Fruit fly (Drosophila melanogaster) whole organism: ENCODE results near the gene brwl.

ENCODE experiments used
- CG8478 ChIP-seq: fragments of >200 bp; optimal IDR thresholded peaks from 2 replicates; lab custom pipeline; 2018; ENCODE audit warnings: inconsistent platforms
- Dll ChIP-seq: fragments of >200 bp; optimal IDR thresholded peaks from 2 replicates; lab custom pipeline; 2017
- EcR ChIP-seq, 2 experiments: fragments of >200 bp; optimal IDR thresholded peaks; 2 replicates each; lab custom pipeline; 2017; ENCODE audit warnings: missing biosample characterization in 2 of 2, missing genetic modification characterization in 2 of 2, missing genetic modification reagents in 2 of 2
- psq ChIP-seq: fragments of >200 bp; optimal IDR thresholded peaks from 2 replicates; lab custom pipeline; 2017

dm6 chr2L:9522766-9523174 is 45.9 kb upstream of the brwl start:
- TF ChIP-seq EcR (GFP tag; optimal IDR thresholded peaks at IDR 0.05; lab: Kevin White, UChicago): no peak
- TF ChIP-seq psq (lab: Kevin White, UChicago): no peak
- TF ChIP-seq Dll (lab: Kevin White, UChicago): no peak
- no peak for TF ChIP-seq CG8478 (lab: Kevin White, UChicago)
